Worm (Caenorhabditis elegans) whole organism, young adult: ENCODE results near the gene F53A3.7.
A peak's percentile ranks its signal among the peaks of the same experiment; 100 is the strongest.

Experiments used
- B0035.1 ChIP-seq: sonication (generic microtip); optimal IDR thresholded peaks from 2 replicates; lab custom pipeline; 2016; ENCODE audit warnings: missing genetic modification characterization, mild to moderate bottlenecking, missing compliant biosample characterization, missing genotype, missing genetic modification reagents
- B0336.3 ChIP-seq: fragments of 200-800 bp; sonication (Bioruptor generic); IDR thresholded peaks from 2 replicates; pipeline ENCODE4 v1.3.6; 2022; ENCODE audit warnings: missing genetic modification characterization, missing compliant biosample characterization
- C06A6.2 ChIP-seq: fragments of 200-800 bp; sonication (Bioruptor generic); conservative IDR thresholded peaks from 2 replicates; pipeline ENCODE4 v1.3.6; 2022; ENCODE audit warnings: missing genetic modification characterization, missing compliant biosample characterization
- D2030.7 ChIP-seq: fragments of 200-800 bp; sonication (Bioruptor generic); IDR thresholded peaks from 2 replicates; pipeline ENCODE4 v1.3.6; 2022; ENCODE audit warnings: missing genetic modification reagents, missing genetic modification characterization, missing compliant biosample characterization
- F33H1.4 ChIP-seq: fragments of 200-800 bp; sonication (Bioruptor generic); IDR thresholded peaks from 2 replicates; pipeline ENCODE4 v1.3.6; 2022; ENCODE audit warnings: missing genetic modification reagents, missing genetic modification characterization, missing compliant biosample characterization
- F49E8.2 ChIP-seq: sonication (generic microtip); optimal IDR thresholded peaks from 3 replicates; lab custom pipeline; 2017; ENCODE audit warnings: missing genetic modification characterization, mild to moderate bottlenecking, missing compliant biosample characterization, antibody characterized with exemption, moderate library complexity; ENCODE audit not compliant: insufficient read depth
- K11D2.4 ChIP-seq: fragments of 200-800 bp; sonication (Bioruptor generic); IDR thresholded peaks from 2 replicates; pipeline ENCODE4 v1.3.6; 2022; ENCODE audit warnings: missing genetic modification reagents, missing genetic modification characterization, missing compliant biosample characterization
- Y53G8AR.9 ChIP-seq: fragments of 200-800 bp; sonication (Bioruptor generic); conservative IDR thresholded peaks from 2 replicates; pipeline ENCODE4 v1.3.6; 2022; ENCODE audit warnings: missing genetic modification reagents, missing genetic modification characterization, missing compliant biosample characterization
- Y56A3A.18 ChIP-seq: fragments of 200-800 bp; sonication (Bioruptor generic); IDR thresholded peaks from 2 replicates; pipeline ENCODE4 v1.3.6; 2022; ENCODE audit warnings: missing genetic modification reagents, missing genetic modification characterization, missing compliant biosample characterization
- Y67H2A.10 ChIP-seq: fragments of 200-800 bp; sonication (Bioruptor generic); conservative IDR thresholded peaks from 2 replicates; pipeline ENCODE4 v1.3.6; 2022; ENCODE audit warnings: missing genetic modification reagents, missing genetic modification characterization, missing compliant biosample characterization
- Y79H2A.3 ChIP-seq: fragments of 200-800 bp; sonication (Bioruptor generic); conservative IDR thresholded peaks from 2 replicates; pipeline ENCODE4 v1.3.6; 2022; ENCODE audit warnings: missing genetic modification reagents, missing genetic modification characterization, missing compliant biosample characterization
- Y95B8A.8 ChIP-seq: fragments of 200-800 bp; sonication (Bioruptor generic); IDR thresholded peaks from 2 replicates; pipeline ENCODE4 v1.3.6; 2022; ENCODE audit warnings: missing genetic modification reagents, missing genetic modification characterization, missing compliant biosample characterization
- ZK185.1 ChIP-seq: sonication (generic microtip); optimal IDR thresholded peaks from 2 replicates; lab custom pipeline; 2016; ENCODE audit warnings: mild to moderate bottlenecking, missing genetic modification characterization, missing compliant biosample characterization; ENCODE audit not compliant: poor library complexity, severe bottlenecking
- ama-1 ChIP-seq, 3 experiments: fragments of 150-350 bp in 1 of 3; sonication (generic microtip) in 2 of 3; optimal IDR thresholded peaks; 2 replicates each; lab custom pipeline; 2014 to 2018; ENCODE audit warnings: missing biosample characterization in 2 of 3, missing genetic modification characterization in 2 of 3, missing genetic modification reagents in 2 of 3
- aptf-2 ChIP-seq: fragments of 200-800 bp; sonication (Bioruptor generic); conservative IDR thresholded peaks from 2 replicates; pipeline ENCODE4 v1.3.6; 2022; ENCODE audit warnings: missing genetic modification reagents, missing genetic modification characterization, missing compliant biosample characterization
- atf-7 ChIP-seq: sonication (generic microtip); optimal IDR thresholded peaks from 2 replicates; lab custom pipeline; 2017; ENCODE audit warnings: mild to moderate bottlenecking, missing genetic modification characterization, missing compliant biosample characterization
- athp-1 ChIP-seq: sonication (generic microtip); optimal IDR thresholded peaks from 2 replicates; lab custom pipeline; 2017; ENCODE audit warnings: mild to moderate bottlenecking, missing genetic modification characterization, missing compliant biosample characterization
- bed-1 ChIP-seq: fragments of 200-800 bp; sonication (Bioruptor generic); IDR thresholded peaks from 2 replicates; pipeline ENCODE4 v1.3.6; 2022; ENCODE audit warnings: missing genetic modification reagents, missing genetic modification characterization, missing compliant biosample characterization
- ccch-3 ChIP-seq: fragments of 200-800 bp; sonication (Bioruptor generic); optimal IDR thresholded peaks from 2 replicates; lab custom pipeline; 2018; ENCODE audit warnings: mild to moderate bottlenecking, missing genetic modification characterization, missing compliant biosample characterization
- cebp-1 ChIP-seq, 2 experiments: fragments of 200-800 bp in 1 of 2; sonication (Bioruptor generic) in 1 of 2; sonication (generic microtip) in 1 of 2; IDR thresholded peaks in 1 of 2; optimal IDR thresholded peaks in 1 of 2; 2 replicates each; pipeline versions ENCODE4 v1.3.6 to Lab custom; 2017 to 2022; ENCODE audit warnings: missing compliant biosample characterization in 2 of 2, missing genetic modification characterization in 2 of 2, mild to moderate bottlenecking in 1 of 2, missing genetic modification reagents in 1 of 2, moderate library complexity in 1 of 2
- ceh-100 ChIP-seq: fragments of 200-800 bp; sonication (Bioruptor generic); IDR thresholded peaks from 2 replicates; pipeline ENCODE4 v1.3.6; 2022; ENCODE audit warnings: missing genetic modification reagents, missing genetic modification characterization, missing compliant biosample characterization
- ceh-27 ChIP-seq: fragments of 200-800 bp; sonication (Bioruptor generic); optimal IDR thresholded peaks from 2 replicates; lab custom pipeline; 2018; ENCODE audit warnings: mild to moderate bottlenecking, missing genetic modification characterization, moderate library complexity, missing compliant biosample characterization
- ceh-58 ChIP-seq: fragments of 200-800 bp; sonication (Bioruptor generic); IDR thresholded peaks from 2 replicates; pipeline ENCODE4 v1.3.6; 2022; ENCODE audit warnings: missing genetic modification characterization, missing compliant biosample characterization
- ceh-79 ChIP-seq: sonication (generic microtip); optimal IDR thresholded peaks from 2 replicates; lab custom pipeline; 2017; ENCODE audit warnings: mild to moderate bottlenecking, missing genetic modification characterization, missing compliant biosample characterization
- ekl-4 ChIP-seq: fragments of 200-800 bp; sonication (Bioruptor generic); IDR thresholded peaks from 2 replicates; pipeline ENCODE4 v1.3.6; 2022; ENCODE audit warnings: missing genetic modification reagents, missing genetic modification characterization, missing compliant biosample characterization
- ets-4 ChIP-seq: fragments of 200-800 bp; sonication (Bioruptor generic); optimal IDR thresholded peaks from 2 replicates; lab custom pipeline; 2018; ENCODE audit warnings: mild to moderate bottlenecking, missing genetic modification characterization, missing compliant biosample characterization
- hmg-1.2 ChIP-seq: fragments of 200-800 bp; sonication (Bioruptor generic); IDR thresholded peaks from 2 replicates; pipeline ENCODE4 v1.3.6; 2022; ENCODE audit warnings: missing genetic modification reagents, missing genetic modification characterization, missing compliant biosample characterization
- let-526 ChIP-seq: fragments of 200-800 bp; sonication (Bioruptor generic); IDR thresholded peaks from 2 replicates; pipeline ENCODE4 v1.3.6; 2022; ENCODE audit warnings: missing genetic modification reagents, missing genetic modification characterization, missing compliant biosample characterization
- let-607 ChIP-seq, 2 experiments: fragments of 200-800 bp in 1 of 2; sonication (Bioruptor generic) in 1 of 2; sonication (generic microtip) in 1 of 2; optimal IDR thresholded peaks; 2 replicates each; lab custom pipeline; 2016 to 2018; ENCODE audit warnings: mild to moderate bottlenecking in 2 of 2, missing compliant biosample characterization in 2 of 2, missing genetic modification characterization in 2 of 2, moderate library complexity in 2 of 2, missing genotype in 1 of 2
- lin-35 ChIP-seq, 3 experiments: fragments of 150-350 bp in 2 of 3; sonication (generic microtip) in 1 of 3; optimal IDR thresholded peaks; 2 replicates each; lab custom pipeline; 2014 to 2018; ENCODE audit warnings: missing biosample characterization in 3 of 3, missing genetic modification characterization in 3 of 3, missing genetic modification reagents in 3 of 3
- lir-1 ChIP-seq: fragments of 200-800 bp; sonication (Bioruptor generic); conservative IDR thresholded peaks from 2 replicates; pipeline ENCODE4 v1.3.6; 2022; ENCODE audit warnings: missing genetic modification reagents, missing genetic modification characterization, missing compliant biosample characterization
- madf-10 ChIP-seq: sonication (generic microtip); optimal IDR thresholded peaks from 2 replicates; lab custom pipeline; 2016; ENCODE audit warnings: mild to moderate bottlenecking, missing genetic modification characterization, missing compliant biosample characterization
- nfya-1 ChIP-seq: sonication (generic microtip); optimal IDR thresholded peaks from 2 replicates; lab custom pipeline; 2017; ENCODE audit warnings: antibody characterized with exemption, missing compliant biosample characterization, missing genetic modification characterization, borderline replicate concordance; ENCODE audit not compliant: insufficient read depth
- nhr-120 ChIP-seq: fragments of 200-800 bp; sonication (Bioruptor generic); IDR thresholded peaks from 2 replicates; pipeline ENCODE4 v1.3.6; 2022; ENCODE audit warnings: missing genetic modification characterization, missing compliant biosample characterization
- pbrm-1 ChIP-seq: fragments of 200-800 bp; sonication (Bioruptor generic); IDR thresholded peaks from 2 replicates; pipeline ENCODE4 v1.3.6; 2022; ENCODE audit warnings: missing genetic modification reagents, missing genetic modification characterization, missing compliant biosample characterization
- rcor-1 ChIP-seq: fragments of 200-800 bp; sonication (Bioruptor generic); IDR thresholded peaks from 2 replicates; pipeline ENCODE4 v1.3.6; 2022; ENCODE audit warnings: missing genetic modification reagents, missing genetic modification characterization, missing compliant biosample characterization
- sea-2 ChIP-seq: fragments of 200-800 bp; sonication (Bioruptor generic); IDR thresholded peaks from 2 replicates; pipeline ENCODE4 v1.3.6; 2022; ENCODE audit warnings: missing genetic modification characterization, missing compliant biosample characterization
- snpc-3.4 ChIP-seq: sonication (generic microtip); optimal IDR thresholded peaks from 2 replicates; lab custom pipeline; 2017; ENCODE audit warnings: missing genetic modification characterization, mild to moderate bottlenecking, missing compliant biosample characterization, antibody characterized with exemption, moderate library complexity, missing genotype, missing genetic modification reagents
- snpc-4 ChIP-seq, 5 experiments: fragments of 150-350 bp in 1 of 5; sonication (generic microtip) in 4 of 5; optimal IDR thresholded peaks; 2 replicates each; lab custom pipeline; 2014 to 2018; ENCODE audit warnings: missing genetic modification characterization in 5 of 5, missing biosample characterization in 3 of 5, antibody characterized with exemption in 2 of 5, mild to moderate bottlenecking in 2 of 5, missing compliant biosample characterization in 2 of 5, missing genotype in 2 of 5, moderate library complexity in 2 of 5, missing genetic modification reagents in 1 of 5
- tlf-1 ChIP-seq: fragments of 200-800 bp; sonication (Bioruptor generic); optimal IDR thresholded peaks from 2 replicates; lab custom pipeline; 2018; ENCODE audit warnings: mild to moderate bottlenecking, missing genetic modification characterization, missing compliant biosample characterization
- xnd-1 ChIP-seq: sonication (generic microtip); optimal IDR thresholded peaks from 2 replicates; lab custom pipeline; 2016; ENCODE audit warnings: missing genotype, missing genetic modification reagents, missing genetic modification characterization, missing compliant biosample characterization
- zfh-2 ChIP-seq: fragments of 200-800 bp; sonication (Bioruptor generic); conservative IDR thresholded peaks from 2 replicates; pipeline ENCODE4 v1.3.6; 2022; ENCODE audit warnings: missing genetic modification reagents, missing genetic modification characterization, missing compliant biosample characterization
- ztf-28 ChIP-seq: fragments of 200-800 bp; sonication (Bioruptor generic); IDR thresholded peaks from 2 replicates; pipeline ENCODE4 v1.3.6; 2022; ENCODE audit warnings: missing genetic modification reagents, missing genetic modification characterization, missing compliant biosample characterization
- ztf-3 ChIP-seq: fragments of 200-800 bp; sonication (Bioruptor generic); optimal IDR thresholded peaks from 2 replicates; lab custom pipeline; 2018; ENCODE audit warnings: mild to moderate bottlenecking, missing genetic modification characterization, missing compliant biosample characterization
- ztf-6 ChIP-seq: fragments of 200-800 bp; sonication (Bioruptor generic); IDR thresholded peaks from 2 replicates; pipeline ENCODE4 v1.3.6; 2022; ENCODE audit warnings: missing genetic modification reagents, missing genetic modification characterization, missing compliant biosample characterization

Gene F53A3.7

ce11 chrIII:1926456-1926855, 24.9 kb upstream of the F53A3.7 start (continued):
- TF ChIP-seq lir-1 (GFP tag; lab: Robert Waterston, UW) (0 out of 2 replicates have a peak, but pooled peaks have one; percentile 12), ztf-3 (peak; percentile 72), ets-4 (GFP tag; lab: Kevin White, UChicago) (no peak), ccch-3 (no peak), F49E8.2 (tag; lab: Kevin White, UChicago) (no peak), xnd-1 (tag; lab: Kevin White, UChicago) (no peak), D2030.7 (GFP tag; lab: Robert Waterston, UW) (no peak), let-607 (tag; optimal IDR thresholded peaks at IDR 0.05; lab: Kevin White, UChicago) (peak in 1 of 2 experiments; percentile 41), madf-10 (tag; lab: Kevin White, UChicago) (peak; percentile 95), ceh-27 (GFP tag; lab: Kevin White, UChicago) (peak; percentile 69), sea-2 (GFP tag; lab: Robert Waterston, UW) (no peak), K11D2.4 (GFP tag; lab: Robert Waterston, UW) (peak; percentile 95), ceh-79 (tag; lab: Kevin White, UChicago) (no peak), Y56A3A.18 (0 out of 2 replicates have a peak, but pooled peaks have one; percentile 21), ztf-28 (GFP tag; lab: Robert Waterston, UW) (no peak), nfya-1 (tag; lab: Kevin White, UChicago) (no peak), ceh-58 (GFP tag; lab: Robert Waterston, UW) (no peak), ekl-4 (peak; percentile 54; the same call in 1 of the 2 replicates), Y95B8A.8 (peak; percentile 50; the same call in 1 of the 2 replicates), tlf-1 (peak; percentile 49), Y53G8AR.9 (GFP tag; lab: Robert Waterston, UW) (peak; percentile 64; the same call in 1 of the 2 replicates), pbrm-1 (GFP tag; lab: Robert Waterston, UW) (peak; percentile 68), ZK185.1 (tag; lab: Kevin White, UChicago) (no peak), ztf-6 (GFP tag; lab: Robert Waterston, UW) (0 out of 2 replicates have a peak, but pooled peaks have one; percentile 32), ama-1 (optimal IDR thresholded peaks at IDR 0.05; lab: Kevin White, UChicago) (no peak), ama-1 (GFP tag; optimal IDR thresholded peaks at IDR 0.05; lab: Kevin White, UChicago) (no peak), athp-1 (tag; lab: Kevin White, UChicago) (peak; percentile 30), B0336.3 (GFP tag; lab: Robert Waterston, UW) (peak; percentile 74), aptf-2 (GFP tag; lab: Robert Waterston, UW) (no peak), let-526 (GFP tag; lab: Robert Waterston, UW) (0 out of 2 replicates have a peak, but pooled peaks have one; percentile 34), Y79H2A.3 (GFP tag; lab: Robert Waterston, UW) (no peak), C06A6.2 (GFP tag; lab: Robert Waterston, UW) (peak; percentile 91), Y67H2A.10 (no peak), nhr-120 (GFP tag; lab: Robert Waterston, UW) (no peak), zfh-2 (peak; percentile 98), lin-35 (GFP tag; optimal IDR thresholded peaks at IDR 0.05; lab: Kevin White, UChicago) (peak in 1 of 3 experiments; percentile 35), B0035.1 (tag; lab: Kevin White, UChicago) (peak; percentile 60), snpc-3.4 (no peak), hmg-1.2 (GFP tag; lab: Robert Waterston, UW) (peak; percentile 94), rcor-1 (GFP tag; lab: Robert Waterston, UW) (peak; percentile 57), bed-1 (no peak), cebp-1 (GFP tag; IDR thresholded peaks at IDR 0.05; lab: Robert Waterston, UW) (no peak), cebp-1 (tag; optimal IDR thresholded peaks at IDR 0.05; lab: Kevin White, UChicago) (peak; percentile 82), F33H1.4 (GFP tag; lab: Robert Waterston, UW) (no peak), snpc-4 (GFP tag; optimal IDR thresholded peaks at IDR 0.05; lab: Kevin White, UChicago) (no peak), snpc-4 (tag; optimal IDR thresholded peaks at IDR 0.05; lab: Kevin White, UChicago) (peak in 2 of 4 experiments; percentile 54 to 58), ceh-100 (no peak), atf-7 (tag; lab: Kevin White, UChicago) (peak; percentile 86)
